Fruit fly (Drosophila melanogaster) whole organism, adult: ENCODE data around the gene CYLD.

Source experiments
- CG11617 ChIP-seq: fragments of 200-800 bp; sonication (Bioruptor generic); optimal IDR thresholded peaks from 2 replicates; lab custom pipeline; 2017; ENCODE audit warnings: mild to moderate bottlenecking, missing biosample characterization, missing genetic modification reagents, missing genetic modification characterization
- CG33017 ChIP-seq: fragments of 200-800 bp; sonication (Bioruptor generic); optimal IDR thresholded peaks from 2 replicates; lab custom pipeline; 2018; ENCODE audit warnings: missing biosample characterization, mild to moderate bottlenecking, missing genetic modification characterization, moderate library complexity
- CG7101 ChIP-seq: fragments of 200-800 bp; sonication (Bioruptor generic); optimal IDR thresholded peaks from 2 replicates; lab custom pipeline; 2018; ENCODE audit warnings: missing biosample characterization, mild to moderate bottlenecking, missing genetic modification characterization, moderate library complexity
- Mnt ChIP-seq: fragments of 200-800 bp; sonication (Bioruptor generic); optimal IDR thresholded peaks from 2 replicates; lab custom pipeline; 2016; ENCODE audit warnings: missing biosample characterization, mild to moderate bottlenecking, missing genetic modification characterization
- ovo ChIP-seq: fragments of 200-800 bp; sonication (Bioruptor generic); optimal IDR thresholded peaks from 2 replicates; lab custom pipeline; 2016; ENCODE audit warnings: missing biosample characterization, missing genetic modification characterization
- pad ChIP-seq: fragments of 200-800 bp; sonication (Bioruptor generic); optimal IDR thresholded peaks from 3 replicates; lab custom pipeline; 2017; ENCODE audit warnings: missing biosample characterization, missing genetic modification characterization, mild to moderate bottlenecking, moderate library complexity, missing genetic modification reagents
- toe ChIP-seq: fragments of 200-800 bp; sonication (Bioruptor generic); optimal IDR thresholded peaks from 2 replicates; lab custom pipeline; 2016; ENCODE audit warnings: missing biosample characterization, missing genetic modification characterization

dm6 chr2L:10276846-10277245 lies 22.8 kb downstream of the CYLD start:
- TF ChIP-seq CG7101 (tag; lab: Kevin White, UChicago) (no peak), ovo (GFP tag; lab: Kevin White, UChicago) (no peak), toe (no peak), pad (GFP tag; lab: Kevin White, UChicago) (no peak), Mnt (GFP tag; lab: Kevin White, UChicago) (peak; percentile 51), CG11617 (GFP tag; lab: Kevin White, UChicago) (peak; percentile 30), CG33017 (no peak)
